Fruit fly (Drosophila melanogaster) ovary, adult (tissue): ENCODE measurements around the gene CG7484.

Experiments
- CG17801 ChIP-seq: fragments of 200-800 bp; optimal IDR thresholded peaks from 2 replicates; lab custom pipeline; 2019; ENCODE audit warnings: missing biosample characterization, mild to moderate bottlenecking, missing genetic modification characterization, moderate library complexity; ENCODE audit not compliant: partially characterized antibody

Gene CG7484

dm6 chr3L:17647543-17647942 is 6.9 kb upstream of the CG7484 start:
- no peak for TF ChIP-seq CG17801

dm6 chr3L:17651717-17652651 is 2.4 kb upstream of the CG7484 start:
- TF ChIP-seq CG17801: no peak

- TF ChIP-seq CG17801: no peak
Observed at dm6 chr3L:17652878-17653700, 1.3 kb upstream of the CG7484 start.

DNA sequence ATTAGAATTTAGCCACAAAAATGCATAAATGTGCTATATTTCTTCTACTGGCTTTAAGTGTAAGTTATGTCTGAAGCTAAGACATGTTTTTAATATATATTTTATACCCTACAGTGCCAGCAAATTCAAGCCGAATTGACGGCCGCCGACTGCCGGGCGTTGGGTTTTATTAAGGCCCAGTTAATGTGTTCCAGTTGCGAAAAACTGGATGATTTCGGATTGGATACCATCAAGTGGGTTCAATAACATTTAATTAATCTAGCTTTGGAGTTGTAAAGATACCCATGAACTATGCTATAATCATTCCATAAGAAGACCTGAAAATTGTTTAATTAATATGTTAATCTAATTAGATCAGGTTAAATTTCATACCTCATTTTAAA is 242 bp downstream of the CG7484 start:
- TF ChIP-seq CG17801: no peak

dm6 chr3L:17655837-17656308 is 1.5 kb downstream of the CG7484 start:
- no peak for TF ChIP-seq CG17801

DNA sequence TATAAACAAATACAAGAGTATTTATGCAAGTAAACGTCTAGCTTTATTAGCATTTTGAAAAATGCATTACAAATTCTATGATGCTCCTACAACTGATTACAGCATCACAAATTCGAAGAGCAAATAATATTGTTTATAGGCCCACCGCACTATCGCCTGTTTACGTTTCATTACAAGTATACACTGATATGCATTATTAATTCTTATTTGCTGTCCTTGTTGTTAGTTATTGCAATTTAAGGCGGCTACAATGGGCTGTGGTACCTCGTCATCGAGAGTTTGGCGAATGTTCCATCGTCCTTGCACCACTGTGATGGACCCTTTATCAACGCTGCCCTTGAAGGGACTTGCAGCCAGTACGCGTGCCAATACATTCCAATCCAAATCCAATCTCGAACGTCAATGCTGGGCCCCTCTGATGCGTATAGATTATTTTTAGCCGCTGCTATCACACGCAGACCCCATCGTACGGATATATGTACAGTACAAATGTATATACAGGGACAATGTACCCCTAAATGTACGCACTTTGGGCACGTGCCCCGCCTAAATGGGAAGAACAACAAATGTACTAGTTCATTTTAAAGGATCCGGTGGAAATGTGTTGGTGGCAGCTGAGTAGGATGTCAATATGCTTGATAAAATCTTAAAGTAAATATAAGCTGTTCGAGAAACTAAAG is 2.4 kb downstream of the CG7484 start:
- TF ChIP-seq CG17801: no peak

DNA sequence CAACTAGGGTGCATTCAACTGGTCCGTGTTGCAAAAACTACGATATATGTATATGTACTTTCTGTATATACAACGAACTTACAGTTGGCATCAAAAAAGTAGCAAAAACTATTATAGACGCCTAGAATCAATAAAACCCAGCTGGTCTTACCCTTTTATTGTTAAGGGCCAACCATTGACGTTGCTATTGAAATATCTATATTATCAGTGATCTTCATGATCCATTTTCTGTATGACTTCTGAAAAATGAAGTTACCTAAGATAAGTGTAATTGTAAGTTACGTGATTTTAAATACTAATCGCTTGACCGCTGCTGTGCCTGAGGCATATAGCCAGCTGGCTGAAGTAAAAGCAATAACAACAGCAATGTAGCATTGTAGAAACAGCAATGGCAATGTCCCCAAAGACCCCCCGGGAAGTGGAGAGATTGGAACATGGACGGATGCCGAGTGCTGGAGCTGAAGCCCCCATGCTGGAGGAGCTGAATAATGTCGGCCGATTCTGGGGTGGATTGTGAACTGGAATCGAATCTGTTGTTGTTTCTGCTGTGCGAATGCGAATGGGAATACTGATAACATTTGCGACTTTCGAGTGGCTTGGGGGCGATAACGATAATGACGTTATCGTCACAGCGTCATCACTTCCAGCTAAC is 3.4 kb downstream of the CG7484 start:
- TF ChIP-seq CG17801: peak; percentile 17

- TF ChIP-seq CG17801: peak; percentile 87
Observed at dm6 chr3L:17658423-17659267, 4.2 kb downstream of the CG7484 start.

dm6 chr3L:17659268-17659589 is 4.8 kb downstream of the CG7484 start:
- TF ChIP-seq CG17801: no peak

- no peak for TF ChIP-seq CG17801
Observed at dm6 chr3L:17663647-17664046, 9.2 kb downstream of the CG7484 start.

dm6 chr3L:17665084-17665576 is 10.7 kb downstream of the CG7484 start:
- TF ChIP-seq CG17801: no peak

- no peak for TF ChIP-seq CG17801
Observed at dm6 chr3L:17667642-17668362, 13.4 kb downstream of the CG7484 start.

- TF ChIP-seq CG17801: no peak
Observed at dm6 chr3L:17668386-17668944, 14.0 kb downstream of the CG7484 start.
